Worm (Caenorhabditis elegans): ENCODE results near the gene F53F4.4.

F53F4.4 gene

DNA sequence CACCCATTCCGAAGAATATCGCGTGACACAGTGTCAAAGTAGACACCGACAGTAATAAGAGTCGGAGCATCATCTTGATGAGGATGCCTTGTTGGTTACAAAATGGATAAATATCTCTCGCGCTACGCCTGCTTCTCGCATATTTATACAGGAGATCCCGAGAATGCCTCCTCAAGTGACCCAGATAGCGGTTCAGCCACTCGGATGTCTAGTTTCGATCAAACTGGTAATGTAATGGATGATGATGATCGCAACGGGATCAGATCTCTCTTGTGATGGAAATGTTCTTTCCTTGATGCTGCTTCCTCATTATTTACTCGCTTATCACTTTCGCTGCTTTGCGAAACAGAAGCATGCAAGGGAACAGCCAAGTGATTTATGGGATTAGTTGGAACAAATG, 29.3 kb upstream of the F53F4.4 start, which contains the start of gene grl-17:
grl-17 (minus strand) TSS at position 101 of the 400 bp plus-strand sequence.
- TF ChIP-seq nhr-19 (GFP tag; conservative IDR thresholded peaks at IDR 0.05), result no peak
- TF ChIP-seq blmp-1 (tag; optimal IDR thresholded peaks at IDR 0.05), result peak; percentile 48

DNA sequence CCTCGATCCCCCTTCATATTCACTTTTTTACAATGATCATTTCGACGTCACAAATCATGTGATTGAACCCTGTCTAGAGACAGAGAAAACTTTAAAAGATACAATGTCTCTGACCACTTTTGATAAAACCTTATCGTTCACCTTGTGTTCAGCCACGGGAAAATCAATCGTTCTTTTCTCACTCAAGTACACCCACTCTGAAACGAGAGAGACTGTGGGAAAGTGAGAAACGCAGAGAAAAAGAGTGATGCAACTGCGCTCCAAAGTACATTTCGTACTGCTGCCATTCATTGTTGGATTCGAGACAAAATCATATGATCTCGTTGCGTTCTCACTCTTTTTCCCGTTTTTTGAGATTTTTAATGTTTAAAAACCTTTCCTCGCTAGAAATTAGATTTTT, 28.0 kb upstream of the F53F4.4 start:
- TF ChIP-seq blmp-1 (tag; optimal IDR thresholded peaks at IDR 0.05) (peak; percentile 90), nhr-11 (tag; optimal IDR thresholded peaks at IDR 0.05) (peak; percentile 42), isw-1 (GFP tag; IDR thresholded peaks at IDR 0.05) (peak; percentile 66), lin-35 (GFP tag; optimal IDR thresholded peaks at IDR 0.05) (peak; percentile 85 to 91), nhr-47 (tag; optimal IDR thresholded peaks at IDR 0.05) (peak; percentile 90), alr-1 (tag; optimal IDR thresholded peaks at IDR 0.05; ENCODE audit: borderline replicate concordance) (no peak), ces-1 (GFP tag; optimal IDR thresholded peaks at IDR 0.05) (no peak), ceh-63 (GFP tag; optimal IDR thresholded peaks at IDR 0.05) (no peak), C04F5.9 (tag; optimal IDR thresholded peaks at IDR 0.05) (peak; percentile 66), ceh-8 (GFP tag; optimal IDR thresholded peaks at IDR 0.05) (no peak), snpc-4 (tag; optimal IDR thresholded peaks at IDR 0.05) (peak; percentile 79), tbx-2 (tag; optimal IDR thresholded peaks at IDR 0.05) (peak; percentile 93), elt-2 (tag; optimal IDR thresholded peaks at IDR 0.05) (peak; percentile 92), tlp-1 (tag; optimal IDR thresholded peaks at IDR 0.05) (no peak), elt-3 (tag; optimal IDR thresholded peaks at IDR 0.05) (peak in 5 of 6 experiments; percentile 12 to 97 (median 83)), nhr-237 (tag; optimal IDR thresholded peaks at IDR 0.05) (peak; percentile 43), unc-62 (GFP tag; optimal IDR thresholded peaks at IDR 0.05) (no peak), dpl-1 (GFP tag; optimal IDR thresholded peaks at IDR 0.05) (peak; percentile 70 to 92 (median 83)), nhr-28 (tag; optimal IDR thresholded peaks at IDR 0.05) (no peak), mep-1 (tag; optimal IDR thresholded peaks at IDR 0.05) (peak; percentile 93), unc-130 (tag; optimal IDR thresholded peaks at IDR 0.05) (peak; percentile 90), hlh-17 (GFP tag; optimal IDR thresholded peaks at IDR 0.05; ENCODE audit: borderline replicate concordance) (no peak), rnt-1 (tag; optimal IDR thresholded peaks at IDR 0.05) (peak; percentile 90), lin-13 (GFP tag; optimal IDR thresholded peaks at IDR 0.05) (peak; percentile 81), zip-4 (GFP tag; optimal IDR thresholded peaks at IDR 0.05) (peak; percentile 56), unc-86 (tag; optimal IDR thresholded peaks at IDR 0.05) (peak; percentile 62), nhr-84 (tag; optimal IDR thresholded peaks at IDR 0.05) (no peak), lin-39 (tag; optimal IDR thresholded peaks at IDR 0.05) (peak; percentile 7), sup-37 (GFP tag; optimal IDR thresholded peaks at IDR 0.05) (peak; percentile 59), egl-13 (tag; optimal IDR thresholded peaks at IDR 0.05) (peak; percentile 69), fos-1 (tag; optimal IDR thresholded peaks at IDR 0.05) (peak; percentile 88), zag-1 (tag; optimal IDR thresholded peaks at IDR 0.05) (no peak), dsc-1 (tag; optimal IDR thresholded peaks at IDR 0.05) (peak; percentile 78), hpl-2 (GFP tag; optimal IDR thresholded peaks at IDR 0.05) (peak; percentile 70), pax-3 (tag; optimal IDR thresholded peaks at IDR 0.05) (peak; percentile 93), grh-1 (GFP tag; IDR thresholded peaks at IDR 0.05) (peak; percentile 84), swsn-7 (tag; optimal IDR thresholded peaks at IDR 0.05) (peak; percentile 90), sox-4 (tag; optimal IDR thresholded peaks at IDR 0.05) (peak; percentile 50), nhr-90 (tag; optimal IDR thresholded peaks at IDR 0.05; ENCODE audit: poor library complexity) (peak; percentile 92), fkh-10 (GFP tag; optimal IDR thresholded peaks at IDR 0.05) (peak; percentile 24), C16A3.4 (tag; optimal IDR thresholded peaks at IDR 0.05) (peak; percentile 95), mab-9 (GFP tag; IDR thresholded peaks at IDR 0.05) (peak; percentile 63), F16B12.6 (tag; optimal IDR thresholded peaks at IDR 0.05) (peak; percentile 44), skn-1 (tag; optimal IDR thresholded peaks at IDR 0.05) (peak; percentile 56), lin-15B (tag; optimal IDR thresholded peaks at IDR 0.05) (peak; percentile 86), ceh-90 (tag; optimal IDR thresholded peaks at IDR 0.05) (peak; percentile 50), hlh-4 (tag; optimal IDR thresholded peaks at IDR 0.05) (no peak), xbp-1 (tag; optimal IDR thresholded peaks at IDR 0.05) (peak; percentile 88), fkh-8 (tag; optimal IDR thresholded peaks at IDR 0.05) (peak; percentile 77), C34B4.2 (tag; optimal IDR thresholded peaks at IDR 0.05) (no peak)
